Worm (Caenorhabditis elegans) whole organism, L2 larva: ENCODE measurements around the gene C49G7.10.

Experiments
- ceh-82 ChIP-seq: fragments of 150-350 bp; optimal IDR thresholded peaks from 2 replicates; lab custom pipeline; 2014; ENCODE audit warnings: missing biosample characterization, missing genetic modification characterization
- lin-13 ChIP-seq: fragments of 150-350 bp; optimal IDR thresholded peaks from 2 replicates; lab custom pipeline; 2014; ENCODE audit warnings: missing biosample characterization, missing genetic modification reagents, missing genetic modification characterization
- lin-39 ChIP-seq: fragments of 150-350 bp; optimal IDR thresholded peaks from 2 replicates; lab custom pipeline; 2014; ENCODE audit warnings: missing biosample characterization, missing genetic modification reagents, missing genetic modification characterization
- nhr-11 ChIP-seq: fragments of 150-350 bp; optimal IDR thresholded peaks from 2 replicates; lab custom pipeline; 2014; ENCODE audit warnings: missing biosample characterization, missing genetic modification characterization
- nhr-77 ChIP-seq: fragments of 150-350 bp; optimal IDR thresholded peaks from 2 replicates; lab custom pipeline; 2014; ENCODE audit warnings: missing biosample characterization, missing genetic modification characterization
- skn-1 ChIP-seq: sonication (generic microtip); optimal IDR thresholded peaks from 2 replicates; lab custom pipeline; 2017; ENCODE audit warnings: missing biosample characterization, missing genetic modification characterization
- unc-39 ChIP-seq: fragments of 150-350 bp; optimal IDR thresholded peaks from 2 replicates; lab custom pipeline; 2014; ENCODE audit warnings: missing biosample characterization, missing genetic modification characterization

DNA sequence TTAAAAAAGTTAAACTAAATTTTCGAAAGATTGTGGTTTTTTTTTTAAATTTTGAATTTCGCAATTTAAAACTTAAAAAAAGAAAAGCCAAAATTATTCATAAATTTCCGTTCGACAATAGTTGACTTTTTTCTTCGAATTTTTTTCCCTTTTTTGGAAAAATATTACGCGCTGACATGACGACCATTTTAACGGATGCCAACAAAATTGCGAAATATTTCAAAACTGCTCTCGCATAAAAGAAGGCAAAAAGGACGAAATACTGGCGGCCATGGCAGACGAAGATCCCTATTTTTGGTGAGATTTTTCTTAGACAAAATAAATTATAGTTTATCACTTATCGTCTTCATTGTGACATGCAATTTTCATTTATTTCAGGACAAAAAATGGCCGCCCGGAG, 3.3 kb downstream of the C49G7.10 start:
- TF ChIP-seq nhr-77 (tag; lab: Kevin White, UChicago) (no peak), unc-39 (no peak), skn-1 (tag; lab: Kevin White, UChicago) (no peak), lin-13 (GFP tag; lab: Kevin White, UChicago) (no peak), lin-39 (tag; lab: Kevin White, UChicago) (no peak), nhr-11 (tag; lab: Kevin White, UChicago) (no peak), ceh-82 (no peak)
